Worm (Caenorhabditis elegans) whole organism, young adult: ENCODE data around the gene srz-13.

ENCODE experiments used
- B0019.2 ChIP-seq: fragments of 200-800 bp; sonication (Bioruptor generic); conservative IDR thresholded peaks from 2 replicates; pipeline ENCODE4 v1.3.6; 2022; ENCODE audit warnings: missing genetic modification reagents, missing genetic modification characterization, missing compliant biosample characterization
- F23B12.7 ChIP-seq: sonication (generic microtip); optimal IDR thresholded peaks from 2 replicates; lab custom pipeline; 2017; ENCODE audit warnings: missing genetic modification characterization, mild to moderate bottlenecking, missing compliant biosample characterization, antibody characterized with exemption, moderate library complexity; ENCODE audit not compliant: insufficient read depth
- T07F8.4 ChIP-seq: sonication (generic microtip); optimal IDR thresholded peaks from 2 replicates; lab custom pipeline; 2016; ENCODE audit warnings: mild to moderate bottlenecking, missing genetic modification characterization, moderate library complexity, missing compliant biosample characterization
- Y67H2A.10 ChIP-seq: fragments of 200-800 bp; sonication (Bioruptor generic); conservative IDR thresholded peaks from 2 replicates; pipeline ENCODE4 v1.3.6; 2022; ENCODE audit warnings: missing genetic modification reagents, missing genetic modification characterization, missing compliant biosample characterization
- Y79H2A.3 ChIP-seq: fragments of 200-800 bp; sonication (Bioruptor generic); conservative IDR thresholded peaks from 2 replicates; pipeline ENCODE4 v1.3.6; 2022; ENCODE audit warnings: missing genetic modification reagents, missing genetic modification characterization, missing compliant biosample characterization
- aptf-3 ChIP-seq: fragments of 200-800 bp; sonication (Bioruptor generic); IDR thresholded peaks from 2 replicates; pipeline ENCODE4 v1.3.6; 2022; ENCODE audit warnings: missing genetic modification characterization, missing compliant biosample characterization
- atf-7 ChIP-seq: sonication (generic microtip); optimal IDR thresholded peaks from 2 replicates; lab custom pipeline; 2017; ENCODE audit warnings: mild to moderate bottlenecking, missing genetic modification characterization, missing compliant biosample characterization
- athp-1 ChIP-seq: sonication (generic microtip); optimal IDR thresholded peaks from 2 replicates; lab custom pipeline; 2017; ENCODE audit warnings: mild to moderate bottlenecking, missing genetic modification characterization, missing compliant biosample characterization
- attf-6 ChIP-seq: fragments of 200-800 bp; sonication (Bioruptor generic); IDR thresholded peaks from 2 replicates; pipeline ENCODE4 v1.3.6; 2022; ENCODE audit warnings: missing genetic modification reagents, missing genetic modification characterization, missing compliant biosample characterization
- bed-2 ChIP-seq: fragments of 200-800 bp; sonication (Bioruptor generic); IDR thresholded peaks from 2 replicates; pipeline ENCODE4 v1.3.6; 2022; ENCODE audit warnings: missing genetic modification reagents, missing genetic modification characterization, missing compliant biosample characterization
- ccch-3 ChIP-seq: fragments of 200-800 bp; sonication (Bioruptor generic); optimal IDR thresholded peaks from 2 replicates; lab custom pipeline; 2018; ENCODE audit warnings: mild to moderate bottlenecking, missing genetic modification characterization, missing compliant biosample characterization
- ceh-27 ChIP-seq: fragments of 200-800 bp; sonication (Bioruptor generic); optimal IDR thresholded peaks from 2 replicates; lab custom pipeline; 2018; ENCODE audit warnings: mild to moderate bottlenecking, missing genetic modification characterization, moderate library complexity, missing compliant biosample characterization
- ceh-79 ChIP-seq: sonication (generic microtip); optimal IDR thresholded peaks from 2 replicates; lab custom pipeline; 2017; ENCODE audit warnings: mild to moderate bottlenecking, missing genetic modification characterization, missing compliant biosample characterization
- dox-1 ChIP-seq: fragments of 200-800 bp; sonication (Bioruptor generic); IDR thresholded peaks from 2 replicates; pipeline ENCODE4 v1.3.6; 2022; ENCODE audit warnings: missing genetic modification reagents, missing genetic modification characterization, missing compliant biosample characterization
- egl-18 ChIP-seq: fragments of 200-800 bp; sonication (Bioruptor generic); IDR thresholded peaks from 2 replicates; pipeline ENCODE4 v1.3.6; 2022; ENCODE audit warnings: missing genetic modification reagents, missing genetic modification characterization, missing compliant biosample characterization
- egrh-3 ChIP-seq: fragments of 200-800 bp; sonication (Bioruptor generic); IDR thresholded peaks from 2 replicates; pipeline ENCODE4 v1.3.6; 2022; ENCODE audit warnings: missing genetic modification reagents, missing genetic modification characterization, missing compliant biosample characterization
- ets-4 ChIP-seq: fragments of 200-800 bp; sonication (Bioruptor generic); optimal IDR thresholded peaks from 2 replicates; lab custom pipeline; 2018; ENCODE audit warnings: mild to moderate bottlenecking, missing genetic modification characterization, missing compliant biosample characterization
- let-526 ChIP-seq: fragments of 200-800 bp; sonication (Bioruptor generic); IDR thresholded peaks from 2 replicates; pipeline ENCODE4 v1.3.6; 2022; ENCODE audit warnings: missing genetic modification reagents, missing genetic modification characterization, missing compliant biosample characterization
- mes-4 ChIP-seq: sonication (generic microtip); optimal IDR thresholded peaks from 2 replicates; lab custom pipeline; 2016; ENCODE audit warnings: missing genotype, missing genetic modification characterization, missing compliant biosample characterization
- nfya-1 ChIP-seq: sonication (generic microtip); optimal IDR thresholded peaks from 2 replicates; lab custom pipeline; 2017; ENCODE audit warnings: antibody characterized with exemption, missing compliant biosample characterization, missing genetic modification characterization, borderline replicate concordance; ENCODE audit not compliant: insufficient read depth
- nfyb-1 ChIP-seq: fragments of 200-800 bp; sonication (Bioruptor generic); IDR thresholded peaks from 2 replicates; pipeline ENCODE4 v1.3.6; 2022; ENCODE audit warnings: missing genetic modification reagents, missing genetic modification characterization, missing compliant biosample characterization
- nhr-27 ChIP-seq: fragments of 200-800 bp; sonication (Bioruptor generic); optimal IDR thresholded peaks from 2 replicates; lab custom pipeline; 2018; ENCODE audit warnings: mild to moderate bottlenecking, missing genetic modification characterization, moderate library complexity, missing compliant biosample characterization
- nhr-80 ChIP-seq: sonication (generic microtip); optimal IDR thresholded peaks from 2 replicates; lab custom pipeline; 2016; ENCODE audit warnings: missing genetic modification characterization, missing compliant biosample characterization
- rcor-1 ChIP-seq: fragments of 200-800 bp; sonication (Bioruptor generic); IDR thresholded peaks from 2 replicates; pipeline ENCODE4 v1.3.6; 2022; ENCODE audit warnings: missing genetic modification reagents, missing genetic modification characterization, missing compliant biosample characterization
- snpc-1.3 ChIP-seq: sonication (generic microtip); optimal IDR thresholded peaks from 2 replicates; lab custom pipeline; 2017; ENCODE audit warnings: missing genetic modification characterization, mild to moderate bottlenecking, missing compliant biosample characterization, antibody characterized with exemption, moderate library complexity, missing genotype, missing genetic modification reagents; ENCODE audit not compliant: insufficient read depth
- snpc-3.4 ChIP-seq: sonication (generic microtip); optimal IDR thresholded peaks from 2 replicates; lab custom pipeline; 2017; ENCODE audit warnings: missing genetic modification characterization, mild to moderate bottlenecking, missing compliant biosample characterization, antibody characterized with exemption, moderate library complexity, missing genotype, missing genetic modification reagents
- tbx-9 ChIP-seq: sonication (generic microtip); optimal IDR thresholded peaks from 2 replicates; lab custom pipeline; 2016; ENCODE audit warnings: borderline replicate concordance, missing genetic modification characterization, inconsistent platforms, missing compliant biosample characterization
- tlf-1 ChIP-seq: fragments of 200-800 bp; sonication (Bioruptor generic); optimal IDR thresholded peaks from 2 replicates; lab custom pipeline; 2018; ENCODE audit warnings: mild to moderate bottlenecking, missing genetic modification characterization, missing compliant biosample characterization
- unc-130 ChIP-seq: sonication (generic microtip); optimal IDR thresholded peaks from 2 replicates; lab custom pipeline; 2016; ENCODE audit warnings: missing genetic modification reagents, missing genetic modification characterization, missing compliant biosample characterization
- ztf-18 ChIP-seq: sonication (generic microtip); optimal IDR thresholded peaks from 2 replicates; lab custom pipeline; 2016; ENCODE audit warnings: missing genotype, mild to moderate bottlenecking, missing genetic modification characterization, missing compliant biosample characterization
- ztf-28 ChIP-seq: fragments of 200-800 bp; sonication (Bioruptor generic); IDR thresholded peaks from 2 replicates; pipeline ENCODE4 v1.3.6; 2022; ENCODE audit warnings: missing genetic modification reagents, missing genetic modification characterization, missing compliant biosample characterization

srz-13 gene

DNA sequence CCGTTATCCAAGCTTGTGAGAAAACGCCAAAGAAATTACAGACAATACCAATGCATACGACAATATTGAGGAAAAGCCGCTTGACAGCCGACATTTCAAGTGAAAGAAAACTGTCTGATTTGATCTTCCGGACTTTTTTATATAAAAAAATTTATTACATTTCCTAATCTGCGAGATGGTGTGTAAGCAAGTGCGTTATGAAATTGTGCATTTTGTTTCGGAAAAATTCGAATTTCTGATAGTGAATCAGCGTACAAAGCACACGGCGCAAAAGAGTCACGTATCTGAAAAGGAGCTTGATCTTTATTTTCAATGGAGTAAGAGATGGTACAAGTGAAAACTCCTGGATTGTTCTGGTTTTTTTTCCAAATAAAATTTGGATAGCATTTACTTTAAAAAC is 41.1 kb upstream of the srz-13 start, which contains the start of gene clc-32:
Gene clc-32, minus strand, starts transcription at position 101 of the 400 bp plus-strand sequence.
- TF ChIP-seq ceh-27 (GFP tag; lab: Kevin White, UChicago) (no peak), dox-1 (GFP tag; lab: Robert Waterston, UW) (no peak), egrh-3 (GFP tag; lab: Robert Waterston, UW) (no peak)
- TF ChIP-seq, all 124 proteins: peak for 0

DNA sequence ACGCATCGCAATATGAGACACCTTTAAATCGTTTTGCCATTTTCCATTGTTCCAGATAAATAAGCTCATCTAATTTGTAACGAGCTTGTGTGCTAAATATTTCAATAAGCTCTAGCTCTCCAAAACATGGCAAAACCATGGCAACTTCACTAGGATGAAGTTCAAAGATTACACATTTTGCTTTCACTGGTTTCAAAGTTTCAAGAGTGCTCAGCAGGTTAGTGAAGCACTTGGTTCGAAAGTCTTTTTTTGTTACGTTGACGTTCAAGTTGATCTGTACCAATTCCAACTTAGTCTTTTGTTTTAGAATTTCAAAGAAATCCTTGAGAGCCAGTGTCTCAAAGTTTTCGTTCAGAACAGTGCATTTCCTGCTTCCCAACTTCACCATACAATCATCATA is 39.8 kb upstream of the srz-13 start, which contains the start of gene fbxa-18:
Gene fbxa-18, plus strand, starts transcription at position 301 of the 400 bp plus-strand sequence.
- TF ChIP-seq B0019.2 (GFP tag; lab: Robert Waterston, UW), result no peak
- TF ChIP-seq tlf-1 (GFP tag; lab: Kevin White, UChicago), result no peak
- TF ChIP-seq snpc-1.3 (tag; lab: Kevin White, UChicago), result no peak
- no peak for TF ChIP-seq mes-4 (tag; lab: Kevin White, UChicago)
- no peak for TF ChIP-seq ceh-79
- TF ChIP-seq ztf-18 (tag; lab: Kevin White, UChicago), result no peak
- no peak for TF ChIP-seq Y79H2A.3 (GFP tag; lab: Robert Waterston, UW)
- no peak for TF ChIP-seq attf-6 (GFP tag; lab: Robert Waterston, UW)
- TF ChIP-seq egl-18, result no peak
- no peak for TF ChIP-seq bed-2 (GFP tag; lab: Robert Waterston, UW)

DNA sequence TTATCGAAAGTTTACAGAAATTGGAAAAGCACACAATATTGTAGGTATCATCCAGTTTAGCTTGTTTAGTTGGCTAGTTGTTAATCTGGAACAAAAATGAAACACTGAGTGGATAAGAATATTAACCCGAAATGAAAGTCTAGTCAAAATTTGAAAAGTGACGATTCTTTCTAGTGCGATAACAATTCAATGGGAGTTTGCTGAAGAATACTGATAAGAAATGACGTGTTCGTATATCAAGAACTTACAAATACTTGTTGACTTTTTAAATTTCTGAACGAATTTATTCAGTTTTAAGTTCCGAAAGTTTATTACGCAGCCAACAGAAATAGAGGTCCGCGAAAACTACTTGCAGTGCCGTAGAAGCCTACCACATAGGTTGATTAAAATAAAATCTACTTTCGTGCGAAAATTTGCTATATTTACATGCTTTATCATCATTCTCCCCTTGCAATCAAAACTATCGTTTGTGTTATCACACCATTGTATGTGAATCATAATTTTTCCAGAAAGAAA is 39.1 kb upstream of the srz-13 start, which contains the start of gene fbxa-88:
Gene fbxa-88, minus strand, starts transcription at position 51 of the 516 bp plus-strand sequence.
- TF ChIP-seq attf-6 (GFP tag; lab: Robert Waterston, UW) (no peak), nhr-80 (tag; lab: Kevin White, UChicago) (peak; percentile 61)

DNA sequence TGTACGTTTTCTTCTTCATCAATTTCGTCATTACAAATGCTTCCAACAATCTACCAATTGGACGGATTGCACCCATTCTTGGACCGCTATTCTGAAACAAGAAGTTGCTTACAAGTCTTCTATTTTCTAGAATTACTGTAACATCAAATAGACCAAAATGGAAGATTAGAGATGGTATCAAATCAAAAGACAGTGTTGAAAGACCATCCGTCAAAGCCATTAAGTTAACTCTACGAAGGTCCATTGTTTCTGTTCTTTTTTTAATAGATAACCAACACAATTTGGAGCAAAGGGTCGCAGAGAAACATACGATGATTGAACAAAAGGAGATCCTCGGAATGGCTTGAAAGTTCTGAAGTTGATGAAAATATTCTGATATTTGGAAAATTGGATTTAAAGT is 37.2 kb upstream of the srz-13 start:
- no peak for TF ChIP-seq aptf-3 (GFP tag; lab: Robert Waterston, UW)

DNA sequence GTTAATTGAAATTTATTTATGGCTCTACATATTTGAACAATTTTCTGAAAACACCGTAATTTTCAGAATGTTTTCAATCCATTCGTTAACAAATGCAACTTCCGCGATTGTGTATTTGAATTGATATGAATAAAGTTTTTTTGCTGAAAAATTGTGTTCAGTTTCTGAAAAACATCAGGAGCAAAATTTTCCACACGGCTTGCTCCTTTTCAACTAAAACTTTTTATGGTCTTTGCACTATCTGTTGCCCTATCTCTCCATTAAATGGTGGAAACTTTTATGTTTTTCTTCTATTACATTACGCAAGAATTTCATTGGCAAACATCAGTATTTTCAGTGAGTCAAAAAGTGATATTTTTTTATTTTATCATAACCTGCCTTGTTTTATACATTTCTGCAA is 33.4 kb upstream of the srz-13 start, which contains the start of gene F10A3.4:
Gene F10A3.4, plus strand, starts transcription at position 301 of the 400 bp plus-strand sequence.
- no peak for TF ChIP-seq tbx-9 (tag; lab: Kevin White, UChicago)
- TF ChIP-seq ztf-28 (GFP tag; lab: Robert Waterston, UW), result no peak
- no peak for TF ChIP-seq rcor-1 (GFP tag; lab: Robert Waterston, UW)
- no peak for TF ChIP-seq snpc-3.4 (tag; lab: Kevin White, UChicago)
- no peak for TF ChIP-seq nhr-27 (tag; lab: Kevin White, UChicago)
- no peak for TF ChIP-seq atf-7 (tag; lab: Kevin White, UChicago)
- no peak for TF ChIP-seq athp-1 (tag; lab: Kevin White, UChicago)
- no peak for TF ChIP-seq ccch-3 (GFP tag; lab: Kevin White, UChicago)
- TF ChIP-seq Y67H2A.10 (GFP tag; lab: Robert Waterston, UW), result no peak
- TF ChIP-seq nfya-1 (tag; lab: Kevin White, UChicago), result no peak
- no peak for TF ChIP-seq unc-130 (GFP tag; lab: Kevin White, UChicago)
- no peak for TF ChIP-seq let-526 (GFP tag; lab: Robert Waterston, UW)
- TF ChIP-seq F23B12.7 (tag; lab: Kevin White, UChicago), result no peak
- TF ChIP-seq ets-4 (GFP tag; lab: Kevin White, UChicago), result no peak
- no peak for TF ChIP-seq nhr-80 (tag; lab: Kevin White, UChicago)
- no peak for TF ChIP-seq T07F8.4
- no peak for TF ChIP-seq mes-4 (tag; lab: Kevin White, UChicago)
- TF ChIP-seq nfyb-1 (GFP tag; lab: Robert Waterston, UW), result no peak
- no peak for TF ChIP-seq snpc-1.3 (tag; lab: Kevin White, UChicago)
